Worm (Caenorhabditis elegans) whole organism, L4/young adult: Measurements from ENCODE around the gene kars-1.
A peak's percentile ranks its signal among the peaks of the same experiment; 100 is the strongest.

Source experiments
- W03F9.2 ChIP-seq: fragments of 150-350 bp; optimal IDR thresholded peaks from 2 replicates; lab custom pipeline; 2014; ENCODE audit warnings: missing biosample characterization, missing genetic modification characterization
- dao-5 ChIP-seq: sonication (generic microtip); optimal IDR thresholded peaks from 2 replicates; lab custom pipeline; 2016; ENCODE audit warnings: missing genotype, missing genetic modification characterization, moderate library complexity, missing compliant biosample characterization
- him-1 ChIP-seq: sonication (generic microtip); optimal IDR thresholded peaks from 2 replicates; lab custom pipeline; 2016; ENCODE audit warnings: missing genotype, missing genetic modification reagents, missing genetic modification characterization, missing compliant biosample characterization

The kars-1 gene

ce11 chrII:7029524-7029923 lies 42.7 kb downstream of the kars-1 start:
- no peak for TF ChIP-seq dao-5

ce11 chrII:7024897-7025852 lies 47.0 kb downstream of the kars-1 start, which contains the start of gene znf-598:
TSS of gene znf-598 (plus strand) at chrII:7025802.
- no peak for TF ChIP-seq him-1 (tag; lab: Kevin White, UChicago)
- peak; percentile 28 for TF ChIP-seq W03F9.2 (tag; lab: Kevin White, UChicago)
- TF ChIP-seq dao-5: no peak

- TF ChIP-seq W03F9.2 (tag; lab: Kevin White, UChicago) (no peak), him-1 (tag; lab: Kevin White, UChicago) (no peak), dao-5 (no peak)
Observed at ce11 chrII:7022370-7023001, 49.7 kb downstream of the kars-1 start, which contains the start of the genes lst-6 and lst-5. TSS of gene lst-6 (minus strand) at chrII:7022509. TSS of gene lst-5 (plus strand) at chrII:7022913.
